Worm (Caenorhabditis elegans) whole organism, early embryonic: ENCODE results near the gene irld-49.

Experiments used
- B0310.2 ChIP-seq: sonication (generic microtip); optimal IDR thresholded peaks from 2 replicates; lab custom pipeline; 2016; ENCODE audit warnings: mild to moderate bottlenecking, missing genetic modification characterization, missing compliant biosample characterization
- F13C5.2 ChIP-seq: sonication (generic microtip); optimal IDR thresholded peaks from 2 replicates; lab custom pipeline; 2017; ENCODE audit warnings: mild to moderate bottlenecking, missing genetic modification characterization, inconsistent platforms, missing compliant biosample characterization
- aly-1 ChIP-seq: sonication (generic microtip); optimal IDR thresholded peaks from 2 replicates; lab custom pipeline; 2016; ENCODE audit warnings: missing genetic modification characterization, missing compliant biosample characterization
- ama-1 ChIP-seq: fragments of 150-350 bp; optimal IDR thresholded peaks from 2 replicates; lab custom pipeline; 2014
- ceh-13 ChIP-seq: fragments of 200-800 bp; sonication (Bioruptor generic); optimal IDR thresholded peaks from 2 replicates; lab custom pipeline; 2018; ENCODE audit warnings: mild to moderate bottlenecking, missing genetic modification characterization, missing compliant biosample characterization
- ceh-36 ChIP-seq: sonication (generic microtip); optimal IDR thresholded peaks from 2 replicates; lab custom pipeline; 2016; ENCODE audit warnings: missing genetic modification characterization, inconsistent platforms, missing compliant biosample characterization
- ets-7 ChIP-seq: sonication (generic microtip); optimal IDR thresholded peaks from 2 replicates; lab custom pipeline; 2016; ENCODE audit warnings: missing genotype, missing genetic modification characterization, missing compliant biosample characterization
- flt-1 ChIP-seq: fragments of 200-800 bp; sonication (Bioruptor generic); IDR thresholded peaks from 2 replicates; pipeline ENCODE4 v1.3.6; 2022; ENCODE audit warnings: missing genetic modification characterization, missing compliant biosample characterization
- hmbx-1 ChIP-seq: sonication (generic microtip); optimal IDR thresholded peaks from 2 replicates; lab custom pipeline; 2016; ENCODE audit warnings: mild to moderate bottlenecking, missing genetic modification characterization, missing compliant biosample characterization
- hmg-4 ChIP-seq: fragments of 200-800 bp; sonication (Bioruptor generic); optimal IDR thresholded peaks from 2 replicates; lab custom pipeline; 2018; ENCODE audit warnings: mild to moderate bottlenecking, missing genetic modification characterization, missing compliant biosample characterization
- hnd-1 ChIP-seq: sonication (generic microtip); optimal IDR thresholded peaks from 2 replicates; lab custom pipeline; 2016; ENCODE audit warnings: missing genetic modification characterization, missing compliant biosample characterization
- pes-1 ChIP-seq: fragments of 200-800 bp; sonication (Bioruptor generic); IDR thresholded peaks from 2 replicates; pipeline ENCODE4 v1.3.6; 2022; ENCODE audit warnings: missing genetic modification reagents, missing genetic modification characterization, missing compliant biosample characterization
- scrt-1 ChIP-seq: fragments of 200-800 bp; sonication (Bioruptor generic); IDR thresholded peaks from 2 replicates; pipeline ENCODE4 v1.3.6; 2022; ENCODE audit warnings: missing genetic modification characterization, missing compliant biosample characterization
- sea-1 ChIP-seq: fragments of 200-800 bp; sonication (Bioruptor generic); conservative IDR thresholded peaks from 2 replicates; pipeline ENCODE4 v1.3.6; 2022; ENCODE audit warnings: missing genetic modification characterization, missing compliant biosample characterization
- tbx-11 ChIP-seq: fragments of 200-800 bp; sonication (Bioruptor generic); IDR thresholded peaks from 2 replicates; pipeline ENCODE4 v1.3.6; 2022; ENCODE audit warnings: missing genetic modification characterization, missing compliant biosample characterization
- tbx-37 ChIP-seq: fragments of 200-800 bp; sonication (Bioruptor generic); conservative IDR thresholded peaks from 2 replicates; pipeline ENCODE4 v1.3.6; 2022; ENCODE audit warnings: missing genetic modification reagents, missing genetic modification characterization, missing compliant biosample characterization
- tra-4 ChIP-seq: sonication (generic microtip); optimal IDR thresholded peaks from 2 replicates; lab custom pipeline; 2017; ENCODE audit warnings: missing genetic modification characterization, missing compliant biosample characterization

The irld-49 gene

DNA sequence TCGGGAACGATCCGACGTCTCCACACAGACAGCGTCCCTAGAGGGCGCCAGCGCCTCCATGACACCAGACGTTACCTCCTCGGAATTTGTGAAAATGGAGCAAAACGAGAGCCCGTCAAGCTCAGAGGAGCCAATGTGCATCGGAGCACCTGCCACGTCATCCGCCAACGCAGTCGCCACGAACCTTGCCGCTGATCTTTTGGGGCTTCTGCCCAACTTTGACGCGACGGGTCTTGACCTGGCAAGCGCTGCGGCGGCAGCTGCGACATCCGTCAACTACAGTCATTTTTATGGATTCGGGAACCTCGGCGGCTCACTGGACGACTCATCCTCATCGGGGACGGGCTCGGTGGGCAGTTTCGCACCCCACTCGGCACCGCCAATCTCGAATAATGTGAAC is 41.5 kb downstream of the irld-49 start:
- no peak for TF ChIP-seq tbx-11 (GFP tag; lab: Robert Waterston, UW)
- TF ChIP-seq ceh-13 (GFP tag; lab: Kevin White, UChicago) = no peak
- no peak for TF ChIP-seq tbx-37 (GFP tag; lab: Robert Waterston, UW)
- no peak for TF ChIP-seq hmbx-1 (tag; lab: Kevin White, UChicago)
- TF ChIP-seq flt-1 (GFP tag; lab: Robert Waterston, UW) = no peak
- no peak for TF ChIP-seq sea-1 (GFP tag; lab: Robert Waterston, UW)
- TF ChIP-seq pes-1 = no peak
- TF ChIP-seq aly-1 (tag; lab: Kevin White, UChicago) = no peak
- TF ChIP-seq B0310.2 (tag; lab: Kevin White, UChicago) = no peak
- no peak for TF ChIP-seq hmg-4 (GFP tag; lab: Kevin White, UChicago)
- no peak for TF ChIP-seq F13C5.2 (tag; lab: Kevin White, UChicago)
- TF ChIP-seq ets-7 = no peak
- no peak for TF ChIP-seq ama-1
- TF ChIP-seq hnd-1 (tag; lab: Kevin White, UChicago) = no peak

DNA sequence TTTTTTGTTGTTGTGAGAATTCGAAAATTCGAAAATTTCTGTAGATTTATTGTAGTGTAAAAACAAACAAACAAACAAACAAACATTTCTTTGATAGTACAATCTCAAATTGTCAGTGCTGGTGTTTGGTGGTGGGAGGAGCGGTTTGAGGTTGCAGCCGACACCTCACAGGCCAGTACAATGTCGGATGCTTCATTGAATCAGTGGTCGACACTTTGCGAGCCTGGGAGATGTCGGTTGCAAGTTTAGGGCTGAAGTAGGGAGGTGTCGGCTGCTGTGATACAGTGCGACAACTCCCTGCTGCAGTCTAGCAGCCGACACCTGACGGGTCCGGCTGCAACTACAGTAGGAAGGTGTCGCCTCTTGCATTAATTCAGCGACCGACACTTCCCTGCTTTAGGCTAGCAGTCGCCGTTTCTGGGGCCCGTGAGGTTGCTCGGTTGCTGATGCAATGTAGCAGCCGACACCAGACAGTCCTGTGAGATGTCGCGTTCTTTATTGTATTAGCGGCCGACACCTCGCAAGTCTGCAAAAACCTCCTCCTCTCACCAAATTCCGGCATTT is 42.0 kb downstream of the irld-49 start:
- TF ChIP-seq tra-4 (no peak), hnd-1 (tag; lab: Kevin White, UChicago) (no peak), tbx-11 (GFP tag; lab: Robert Waterston, UW) (no peak), sea-1 (GFP tag; lab: Robert Waterston, UW) (no peak), ets-7 (no peak), scrt-1 (no peak), aly-1 (tag; lab: Kevin White, UChicago) (no peak), B0310.2 (tag; lab: Kevin White, UChicago) (no peak), hmg-4 (GFP tag; lab: Kevin White, UChicago) (no peak)

DNA sequence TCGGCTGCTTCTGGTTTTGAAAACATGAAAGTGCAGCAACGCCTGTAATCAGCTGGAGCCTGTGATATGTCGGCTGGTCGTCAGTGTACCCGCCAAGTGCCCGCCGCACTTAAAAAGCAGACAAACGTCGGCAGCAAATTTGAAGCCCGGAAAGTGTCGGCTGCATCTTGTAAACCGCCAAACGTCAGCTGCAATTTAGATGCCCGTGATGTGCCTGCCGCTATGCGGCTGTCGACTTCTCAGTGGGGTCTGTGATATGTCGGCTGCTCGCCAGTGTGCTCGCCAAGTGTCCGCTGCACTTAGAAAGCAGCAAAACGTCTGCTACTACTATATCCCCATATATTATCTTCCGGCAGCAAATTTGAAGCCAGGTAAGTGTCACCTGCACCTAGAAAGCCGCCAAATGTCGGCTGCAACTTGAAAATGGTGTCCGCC is 43.2 kb downstream of the irld-49 start:
- no peak for TF ChIP-seq B0310.2 (tag; lab: Kevin White, UChicago)
- TF ChIP-seq ama-1 = no peak
- TF ChIP-seq ceh-13 (GFP tag; lab: Kevin White, UChicago) = no peak

ce11 chrII:2987854-2988350 is 43.9 kb downstream of the irld-49 start, which contains the start of gene lido-7:
Gene lido-7, plus strand, starts transcription at chrII:2988300.
- TF ChIP-seq aly-1 (tag; lab: Kevin White, UChicago) (no peak), pes-1 (no peak), ets-7 (no peak), F13C5.2 (tag; lab: Kevin White, UChicago) (no peak), ceh-13 (GFP tag; lab: Kevin White, UChicago) (no peak), hmbx-1 (tag; lab: Kevin White, UChicago) (no peak), sea-1 (GFP tag; lab: Robert Waterston, UW) (no peak), B0310.2 (tag; lab: Kevin White, UChicago) (no peak), ama-1 (no peak), ceh-36 (tag; lab: Kevin White, UChicago) (no peak), scrt-1 (no peak), tbx-37 (GFP tag; lab: Robert Waterston, UW) (no peak), flt-1 (GFP tag; lab: Robert Waterston, UW) (no peak), hmg-4 (GFP tag; lab: Kevin White, UChicago) (no peak), tra-4 (no peak), tbx-11 (GFP tag; lab: Robert Waterston, UW) (no peak), hnd-1 (tag; lab: Kevin White, UChicago) (no peak)

DNA sequence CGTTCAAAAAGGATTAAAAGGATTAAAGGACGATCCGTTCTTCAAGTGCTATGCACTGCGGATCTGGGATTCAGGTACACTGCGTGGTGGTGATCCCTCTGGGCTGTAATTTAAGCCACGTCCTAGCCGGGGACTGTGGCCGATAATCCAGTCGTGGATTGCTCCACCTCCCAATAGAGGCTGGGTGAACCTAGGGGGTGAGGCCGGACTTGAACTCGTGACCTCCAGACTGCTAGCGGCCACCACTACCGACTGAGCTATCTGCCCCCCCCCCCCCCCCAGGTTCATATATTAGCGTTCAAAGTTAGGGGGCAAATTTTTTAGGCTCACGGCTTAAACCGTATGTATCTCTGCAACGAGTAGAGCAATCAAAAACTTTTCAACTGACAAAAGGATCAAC is 45.1 kb downstream of the irld-49 start:
- TF ChIP-seq ceh-36 (tag; lab: Kevin White, UChicago) = peak; percentile 39

ce11 chrII:2990089-2990488 is 46.1 kb downstream of the irld-49 start:
- TF ChIP-seq ets-7 (no peak), tbx-11 (GFP tag; lab: Robert Waterston, UW) (no peak), ceh-36 (tag; lab: Kevin White, UChicago) (peak; percentile 87), flt-1 (GFP tag; lab: Robert Waterston, UW) (no peak), F13C5.2 (tag; lab: Kevin White, UChicago) (no peak), scrt-1 (no peak), B0310.2 (tag; lab: Kevin White, UChicago) (no peak), aly-1 (tag; lab: Kevin White, UChicago) (no peak)

DNA sequence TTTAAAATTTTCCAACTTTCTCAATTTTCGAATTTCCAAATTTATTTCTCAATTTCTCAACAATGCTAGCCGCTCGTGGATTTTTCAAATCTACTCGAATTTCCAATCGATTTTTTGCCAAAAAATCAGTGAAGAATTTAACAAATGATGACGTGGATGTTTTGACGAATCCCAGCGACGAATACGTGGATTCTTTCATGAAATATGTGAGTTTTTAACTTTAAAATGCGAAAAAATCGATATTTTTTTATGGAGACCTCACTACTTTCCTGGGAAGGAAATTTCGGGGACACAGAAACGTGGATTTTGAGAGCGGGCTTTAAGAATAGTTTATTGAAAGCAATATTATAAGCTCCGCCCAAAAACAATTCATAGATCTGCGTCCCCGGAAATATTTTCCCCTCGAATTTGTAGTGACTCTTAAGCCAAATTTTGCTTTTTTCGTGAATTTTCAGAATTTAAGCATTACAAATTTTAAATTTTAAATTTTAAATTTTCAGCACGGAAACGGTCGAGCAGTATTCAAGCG is 47.6 kb downstream of the irld-49 start, which contains the start of gene K08A2.2:
Gene K08A2.2 (plus strand): TSS at position 51 of the 529 bp plus-strand sequence.
- TF ChIP-seq hmg-4 (GFP tag; lab: Kevin White, UChicago) (no peak), hnd-1 (tag; lab: Kevin White, UChicago) (no peak), aly-1 (tag; lab: Kevin White, UChicago) (no peak), tbx-37 (GFP tag; lab: Robert Waterston, UW) (no peak), pes-1 (peak; percentile 62), ceh-36 (tag; lab: Kevin White, UChicago) (no peak)

- TF ChIP-seq sea-1 (GFP tag; lab: Robert Waterston, UW) (no peak), aly-1 (tag; lab: Kevin White, UChicago) (no peak), hmg-4 (GFP tag; lab: Kevin White, UChicago) (no peak), F13C5.2 (tag; lab: Kevin White, UChicago) (no peak), tbx-11 (GFP tag; lab: Robert Waterston, UW) (no peak), flt-1 (GFP tag; lab: Robert Waterston, UW) (no peak), tbx-37 (GFP tag; lab: Robert Waterston, UW) (no peak), ceh-36 (tag; lab: Kevin White, UChicago) (no peak)
Measured at ce11 chrII:2992300-2992699, 48.3 kb downstream of the irld-49 start.
